Worm (Caenorhabditis elegans) whole organism, L4/young adult: ENCODE results near the gene F45H10.2.
A peak's percentile ranks its signal among the peaks of the same experiment; 100 is the strongest.

Source experiments
- W03F9.2 ChIP-seq: fragments of 150-350 bp; optimal IDR thresholded peaks from 2 replicates; lab custom pipeline; 2014; ENCODE audit warnings: missing biosample characterization, missing genetic modification characterization
- dao-5 ChIP-seq: sonication (generic microtip); optimal IDR thresholded peaks from 2 replicates; lab custom pipeline; 2016; ENCODE audit warnings: missing genotype, missing genetic modification characterization, moderate library complexity, missing compliant biosample characterization
- him-1 ChIP-seq: sonication (generic microtip); optimal IDR thresholded peaks from 2 replicates; lab custom pipeline; 2016; ENCODE audit warnings: missing genotype, missing genetic modification reagents, missing genetic modification characterization, missing compliant biosample characterization

The F45H10.2 gene

ce11 chrII:13492948-13493347, at the start of gene F45H10.2:
Gene F45H10.2 (minus strand): TSS chrII:13493048.
- TF ChIP-seq dao-5 (tag; lab: Kevin White, UChicago) (no peak), him-1 (tag; lab: Kevin White, UChicago) (no peak), W03F9.2 (no peak)

- no peak for TF ChIP-seq him-1 (tag; lab: Kevin White, UChicago)
- no peak for TF ChIP-seq W03F9.2
- no peak for TF ChIP-seq dao-5 (tag; lab: Kevin White, UChicago)
Measured at ce11 chrII:13540956-13541355, 48.1 kb upstream of the F45H10.2 start, which contains the start of the genes noa-1 and Y48E1B.17. Gene noa-1 (minus strand): TSS chrII:13541056. Gene Y48E1B.17 (minus strand): TSS chrII:13541084.

- no peak for TF ChIP-seq dao-5 (tag; lab: Kevin White, UChicago)
Measured at ce11 chrII:13531118-13531517, 38.3 kb upstream of the F45H10.2 start, which contains the start of gene snx-14. Gene snx-14 (minus strand): TSS chrII:13531218.

- TF ChIP-seq him-1 (tag; lab: Kevin White, UChicago) (no peak), dao-5 (tag; lab: Kevin White, UChicago) (no peak), W03F9.2 (no peak)
Measured at ce11 chrII:13530657-13531056, 37.8 kb upstream of the F45H10.2 start.

- TF ChIP-seq W03F9.2 (no peak), dao-5 (tag; lab: Kevin White, UChicago) (no peak)
Measured at ce11 chrII:13529131-13529530, 36.3 kb upstream of the F45H10.2 start.

ce11 chrII:13521977-13522404, 29.1 kb upstream of the F45H10.2 start:
- TF ChIP-seq him-1 (tag; lab: Kevin White, UChicago) (no peak), dao-5 (tag; lab: Kevin White, UChicago) (no peak), W03F9.2 (no peak)

- no peak for TF ChIP-seq dao-5 (tag; lab: Kevin White, UChicago)
- no peak for TF ChIP-seq him-1 (tag; lab: Kevin White, UChicago)
- TF ChIP-seq W03F9.2 = peak; percentile 23
Measured at ce11 chrII:13521179-13521616, 28.4 kb upstream of the F45H10.2 start.

ce11 chrII:13517600-13517999, 24.8 kb upstream of the F45H10.2 start, which contains the start of gene sre-45:
Gene sre-45 (plus strand): TSS chrII:13517900.
- TF ChIP-seq dao-5 (tag; lab: Kevin White, UChicago) = no peak
- no peak for TF ChIP-seq him-1 (tag; lab: Kevin White, UChicago)
- no peak for TF ChIP-seq W03F9.2

- TF ChIP-seq him-1 (tag; lab: Kevin White, UChicago) = no peak
- no peak for TF ChIP-seq dao-5 (tag; lab: Kevin White, UChicago)
- no peak for TF ChIP-seq W03F9.2
Measured at ce11 chrII:13515813-13516212, 23.0 kb upstream of the F45H10.2 start.

- no peak for TF ChIP-seq W03F9.2
- no peak for TF ChIP-seq him-1 (tag; lab: Kevin White, UChicago)
- no peak for TF ChIP-seq dao-5 (tag; lab: Kevin White, UChicago)
Measured at ce11 chrII:13508607-13509006, 15.8 kb upstream of the F45H10.2 start.

- no peak for TF ChIP-seq him-1 (tag; lab: Kevin White, UChicago)
Measured at ce11 chrII:13507535-13507934, 14.7 kb upstream of the F45H10.2 start, which contains the start of gene nep-17. Gene nep-17 (plus strand): TSS chrII:13507819.

ce11 chrII:13505977-13506568, 13.2 kb upstream of the F45H10.2 start:
- TF ChIP-seq W03F9.2 (no peak), him-1 (tag; lab: Kevin White, UChicago) (no peak), dao-5 (tag; lab: Kevin White, UChicago) (no peak)

ce11 chrII:13505386-13505785, 12.5 kb upstream of the F45H10.2 start:
- TF ChIP-seq him-1 (tag; lab: Kevin White, UChicago) (no peak), dao-5 (tag; lab: Kevin White, UChicago) (no peak), W03F9.2 (no peak)

ce11 chrII:13503653-13504052, 10.8 kb upstream of the F45H10.2 start, which contains the start of gene F54F11.1:
Gene F54F11.1 (plus strand): TSS chrII:13503953.
- TF ChIP-seq him-1 (tag; lab: Kevin White, UChicago) (no peak), dao-5 (tag; lab: Kevin White, UChicago) (no peak), W03F9.2 (no peak)

- TF ChIP-seq him-1 (tag; lab: Kevin White, UChicago) (no peak), W03F9.2 (no peak), dao-5 (tag; lab: Kevin White, UChicago) (no peak)
Measured at ce11 chrII:13501575-13501974, 8.7 kb upstream of the F45H10.2 start, which contains the start of gene F45H10.5. Gene F45H10.5 (plus strand): TSS chrII:13501875.
